Worm (Caenorhabditis elegans): ENCODE data around the gene hpo-40.

DNA sequence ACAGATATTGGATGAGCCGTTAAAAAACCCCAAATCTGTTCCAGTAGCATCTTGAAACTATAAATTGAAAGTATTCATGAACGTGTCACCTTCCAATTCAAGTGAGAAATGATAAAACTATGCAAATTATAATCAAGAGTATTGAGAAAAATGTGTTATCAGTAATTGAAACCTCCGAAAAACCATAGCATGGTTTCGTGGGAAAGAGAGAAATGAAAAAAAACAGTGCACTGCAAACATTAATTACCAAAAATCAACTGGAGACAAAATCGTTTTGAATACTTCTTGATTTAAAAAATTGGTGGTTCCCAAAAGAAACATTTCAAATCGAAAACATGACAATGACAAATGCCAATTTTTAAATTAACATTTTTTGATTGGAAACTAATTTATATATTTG, 12.9 kb downstream of the hpo-40 start, which contains the start of gene daf-36:
- TF ChIP-seq ama-1 (optimal IDR thresholded peaks at IDR 0.05) (no peak), ama-1 (GFP tag; optimal IDR thresholded peaks at IDR 0.05) (no peak), rec-8 (tag; optimal IDR thresholded peaks at IDR 0.05) (no peak), madf-3 (GFP tag; IDR thresholded peaks at IDR 0.05) (no peak), mxl-1 (tag; optimal IDR thresholded peaks at IDR 0.05) (no peak), ccch-3 (GFP tag; optimal IDR thresholded peaks at IDR 0.05) (no peak), gei-17 (GFP tag; optimal IDR thresholded peaks at IDR 0.05) (no peak)

Measured in whole organism, young adult.